Fruit fly (Drosophila melanogaster) whole organism, prepupa: ENCODE data around the gene CG45073.

Source experiments
- CG10631 ChIP-seq: fragments of 200-800 bp; sonication (Bioruptor generic); optimal IDR thresholded peaks from 2 replicates; lab custom pipeline; 2016; ENCODE audit warnings: missing biosample characterization, missing genetic modification characterization
- CG11294 ChIP-seq: fragments of 200-800 bp; sonication (Bioruptor generic); IDR thresholded peaks from 2 replicates; pipeline ENCODE4 v1.3.6; 2022; ENCODE audit warnings: missing biosample characterization, missing genetic modification characterization
- CG11762 ChIP-seq: fragments of 200-800 bp; sonication (Bioruptor generic); optimal IDR thresholded peaks from 3 replicates; lab custom pipeline; 2016; ENCODE audit warnings: missing biosample characterization, missing genetic modification characterization; ENCODE audit not compliant: insufficient read depth
- CG15336 ChIP-seq: fragments of 200-800 bp; sonication (Bioruptor generic); IDR thresholded peaks from 2 replicates; pipeline ENCODE4 v1.3.6; 2022; ENCODE audit warnings: missing biosample characterization, missing genetic modification characterization
- CG1621 ChIP-seq: fragments of 200-800 bp; sonication (Bioruptor generic); optimal IDR thresholded peaks from 3 replicates; lab custom pipeline; 2018; ENCODE audit warnings: missing biosample characterization, mild to moderate bottlenecking, missing genetic modification characterization
- CG3032 ChIP-seq: fragments of 200-800 bp; optimal IDR thresholded peaks from 2 replicates; lab custom pipeline; 2019; ENCODE audit warnings: missing biosample characterization, mild to moderate bottlenecking, missing genetic modification characterization, moderate library complexity
- CG31627 ChIP-seq: fragments of 200-800 bp; sonication (Bioruptor generic); optimal IDR thresholded peaks from 3 replicates; lab custom pipeline; 2016; ENCODE audit warnings: missing biosample characterization, missing genetic modification characterization
- CG32006 ChIP-seq: fragments of 200-800 bp; sonication (Bioruptor generic); optimal IDR thresholded peaks from 3 replicates; lab custom pipeline; 2017; ENCODE audit warnings: missing biosample characterization, mild to moderate bottlenecking, missing genetic modification characterization
- CG34406 ChIP-seq: fragments of 200-800 bp; sonication (Bioruptor generic); optimal IDR thresholded peaks from 3 replicates; lab custom pipeline; 2016; ENCODE audit warnings: missing biosample characterization, missing genetic modification characterization
- CG4318 ChIP-seq: fragments of 200-800 bp; sonication (Bioruptor generic); optimal IDR thresholded peaks from 3 replicates; lab custom pipeline; 2017; ENCODE audit warnings: missing biosample characterization, mild to moderate bottlenecking, missing genetic modification characterization
- CG6163 ChIP-seq: fragments of 200-800 bp; sonication (Bioruptor generic); IDR thresholded peaks from 3 replicates; pipeline ENCODE4 v1.3.6; 2022; ENCODE audit warnings: missing biosample characterization, missing genetic modification characterization
- CG6276 ChIP-seq: fragments of 200-800 bp; sonication (Bioruptor generic); optimal IDR thresholded peaks from 2 replicates; lab custom pipeline; 2017; ENCODE audit warnings: missing biosample characterization, mild to moderate bottlenecking, missing genetic modification characterization
- CG6792 ChIP-seq: fragments of 200-800 bp; sonication (Bioruptor generic); optimal IDR thresholded peaks from 3 replicates; lab custom pipeline; 2016; ENCODE audit warnings: missing biosample characterization, missing genetic modification characterization
- CG6854 ChIP-seq: fragments of 200-800 bp; sonication (Bioruptor generic); optimal IDR thresholded peaks from 2 replicates; lab custom pipeline; 2017; ENCODE audit warnings: missing biosample characterization, mild to moderate bottlenecking, missing genetic modification characterization
- CG8119 ChIP-seq: fragments of 200-800 bp; sonication (Bioruptor generic); IDR thresholded peaks from 3 replicates; pipeline ENCODE4 v1.3.6; 2022; ENCODE audit warnings: missing biosample characterization, missing genetic modification characterization
- CG8632 ChIP-seq: fragments of 200-800 bp; sonication (Bioruptor generic); optimal IDR thresholded peaks from 3 replicates; lab custom pipeline; 2016; ENCODE audit warnings: missing biosample characterization, missing genetic modification characterization
- CG9139 ChIP-seq: fragments of 200-800 bp; sonication (Bioruptor generic); optimal IDR thresholded peaks from 3 replicates; lab custom pipeline; 2017; ENCODE audit warnings: missing biosample characterization, mild to moderate bottlenecking, missing genetic modification characterization
- Eip75B ChIP-seq: fragments of 200-800 bp; sonication (Bioruptor generic); optimal IDR thresholded peaks from 3 replicates; lab custom pipeline; 2016; ENCODE audit warnings: missing biosample characterization, missing genetic modification characterization
- Eip78C ChIP-seq: fragments of 200-800 bp; sonication (Bioruptor generic); peaks from one replicate; lab custom pipeline; 2016; ENCODE audit warnings: missing biosample characterization, missing genetic modification characterization
- Eip93F ChIP-seq: fragments of 200-800 bp; sonication (Bioruptor generic); optimal IDR thresholded peaks from 2 replicates; lab custom pipeline; 2016; ENCODE audit warnings: missing biosample characterization, mild to moderate bottlenecking, missing genetic modification characterization
- Ets21C ChIP-seq: fragments of 200-800 bp; sonication (Bioruptor generic); optimal IDR thresholded peaks from 3 replicates; lab custom pipeline; 2016; ENCODE audit warnings: missing biosample characterization, missing genetic modification characterization
- Ets96B ChIP-seq: fragments of 200-800 bp; optimal IDR thresholded peaks from 2 replicates; lab custom pipeline; 2019; ENCODE audit warnings: missing biosample characterization, mild to moderate bottlenecking, missing genetic modification characterization, moderate library complexity
- Gug ChIP-seq: fragments of 200-800 bp; sonication (Bioruptor generic); IDR thresholded peaks from 2 replicates; pipeline ENCODE4 v1.3.6; 2022; ENCODE audit warnings: missing biosample characterization, missing genetic modification characterization
- Hr38 ChIP-seq: sonication (Bioruptor generic); optimal IDR thresholded peaks from 2 replicates; lab custom pipeline; 2016; ENCODE audit warnings: missing biosample characterization, missing genetic modification characterization
- Lpt ChIP-seq: fragments of 200-800 bp; sonication (Bioruptor generic); optimal IDR thresholded peaks from 3 replicates; lab custom pipeline; 2016; ENCODE audit warnings: missing biosample characterization, missing genetic modification characterization
- Met ChIP-seq: fragments of 200-800 bp; sonication (Bioruptor generic); optimal IDR thresholded peaks from 3 replicates; lab custom pipeline; 2016; ENCODE audit warnings: missing biosample characterization, missing genetic modification characterization
- Smox ChIP-seq: fragments of 200-800 bp; sonication (Bioruptor generic); optimal IDR thresholded peaks from 3 replicates; lab custom pipeline; 2016; ENCODE audit warnings: missing biosample characterization, missing genetic modification characterization
- Sox15 ChIP-seq: fragments of 200-800 bp; sonication (Bioruptor generic); optimal IDR thresholded peaks from 3 replicates; lab custom pipeline; 2016; ENCODE audit warnings: missing biosample characterization, missing genetic modification characterization
- cyc ChIP-seq: fragments of 200-800 bp; sonication (Bioruptor generic); optimal IDR thresholded peaks from 3 replicates; lab custom pipeline; 2016; ENCODE audit warnings: missing biosample characterization, missing genetic modification characterization
- dsx ChIP-seq: fragments of 200-800 bp; optimal IDR thresholded peaks from 3 replicates; lab custom pipeline; 2019; ENCODE audit warnings: missing biosample characterization, mild to moderate bottlenecking, missing genetic modification characterization, moderate library complexity; ENCODE audit not compliant: poor library complexity, severe bottlenecking
- eg ChIP-seq: fragments of 200-800 bp; sonication (Bioruptor generic); IDR thresholded peaks from 3 replicates; pipeline ENCODE4 v1.3.6; 2022; ENCODE audit warnings: missing biosample characterization, missing genetic modification characterization
- esn ChIP-seq: fragments of 200-800 bp; sonication (Bioruptor generic); optimal IDR thresholded peaks from 2 replicates; lab custom pipeline; 2016; ENCODE audit warnings: missing biosample characterization, mild to moderate bottlenecking, missing genetic modification characterization, moderate library complexity
- fd59A ChIP-seq: fragments of 200-800 bp; sonication (Bioruptor generic); optimal IDR thresholded peaks from 2 replicates; lab custom pipeline; 2017; ENCODE audit warnings: missing biosample characterization, mild to moderate bottlenecking, missing genetic modification characterization, missing genetic modification reagents
- fd85E ChIP-seq: fragments of 200-800 bp; sonication (Bioruptor generic); optimal IDR thresholded peaks from 3 replicates; lab custom pipeline; 2016; ENCODE audit warnings: missing biosample characterization, missing genetic modification characterization
- lz ChIP-seq: fragments of 200-800 bp; sonication (Bioruptor generic); optimal IDR thresholded peaks from 3 replicates; lab custom pipeline; 2016; ENCODE audit warnings: missing biosample characterization, missing genetic modification characterization
- net ChIP-seq: fragments of 200-800 bp; sonication (Bioruptor generic); optimal IDR thresholded peaks from 3 replicates; lab custom pipeline; 2016; ENCODE audit warnings: missing biosample characterization, missing genetic modification characterization
- spab ChIP-seq: fragments of 200-800 bp; sonication (Bioruptor generic); optimal IDR thresholded peaks from 2 replicates; lab custom pipeline; 2017; ENCODE audit warnings: missing biosample characterization, mild to moderate bottlenecking, missing genetic modification characterization, missing genetic modification reagents
- ss ChIP-seq, 2 experiments: fragments of 200-800 bp; sonication (Bioruptor generic); optimal IDR thresholded peaks; 2 replicates in 1 of 2; 3 replicates in 1 of 2; lab custom pipeline; 2017 to 2018; ENCODE audit warnings: mild to moderate bottlenecking in 2 of 2, missing biosample characterization in 2 of 2, missing genetic modification characterization in 2 of 2, moderate library complexity in 1 of 2
- svp ChIP-seq: fragments of 200-800 bp; sonication (Bioruptor generic); peaks from one replicate; lab custom pipeline; 2016; ENCODE audit warnings: missing biosample characterization, missing genetic modification characterization
- topi ChIP-seq: fragments of 200-800 bp; sonication (Bioruptor generic); optimal IDR thresholded peaks from 3 replicates; lab custom pipeline; 2016; ENCODE audit warnings: missing biosample characterization, missing genetic modification characterization
- vri ChIP-seq: fragments of 200-800 bp; sonication (Bioruptor generic); optimal IDR thresholded peaks from 3 replicates; lab custom pipeline; 2016; ENCODE audit warnings: missing biosample characterization, mild to moderate bottlenecking, missing genetic modification characterization

CG45073 gene

dm6 chr3R:30170671-30171667 lies 46.4 kb upstream of the CG45073 start, which contains the start of gene Rsod (continued):
- TF ChIP-seq fd59A (peak; percentile 45), Ets96B (tag; lab: Kevin White, UChicago) (peak; percentile 78), CG10631 (GFP tag; lab: Kevin White, UChicago) (peak; percentile 90), Ets21C (GFP tag; lab: Kevin White, UChicago) (peak; percentile 57), cyc (GFP tag; lab: Kevin White, UChicago) (peak; percentile 80), Lpt (peak; percentile 90), lz (GFP tag; lab: Kevin White, UChicago) (peak; percentile 81), spab (GFP tag; lab: Kevin White, UChicago) (peak; percentile 65), CG8119 (GFP tag; lab: Robert Waterston, UW) (peak; percentile 94), Sox15 (peak; percentile 67), Smox (GFP tag; lab: Kevin White, UChicago) (peak; percentile 84), CG32006 (GFP tag; lab: Kevin White, UChicago) (peak; percentile 92), CG11762 (GFP tag; lab: Kevin White, UChicago) (peak; percentile 77), CG11294 (GFP tag; lab: Robert Waterston, UW) (peak; percentile 86), CG8632 (GFP tag; lab: Kevin White, UChicago) (peak; percentile 79), CG6854 (peak; percentile 53), esn (peak; percentile 83)
- TF ChIP-seq, all 60 proteins: peak for 56

- TF ChIP-seq Hr38 (GFP tag; lab: Kevin White, UChicago) (no peak), svp (GFP tag; lab: Kevin White, UChicago) (no peak), Eip75B (GFP tag; lab: Kevin White, UChicago) (no peak), vri (GFP tag; lab: Kevin White, UChicago) (no peak), CG1621 (tag; lab: Kevin White, UChicago) (no peak), CG9139 (GFP tag; lab: Kevin White, UChicago) (no peak), fd85E (GFP tag; lab: Kevin White, UChicago) (no peak), CG15336 (GFP tag; lab: Robert Waterston, UW) (no peak)
Measured at dm6 chr3R:30166159-30166784, 41.7 kb upstream of the CG45073 start, which contains the start of gene VhaAC45RP. Gene VhaAC45RP, minus strand, starts transcription at chr3R:30166419.

dm6 chr3R:30164162-30164561 lies 39.6 kb upstream of the CG45073 start:
- TF ChIP-seq CG6792 (GFP tag; lab: Kevin White, UChicago) (peak; percentile 37), topi (GFP tag; lab: Kevin White, UChicago) (peak; percentile 24), CG9139 (GFP tag; lab: Kevin White, UChicago) (no peak), Sox15 (no peak), Eip93F (GFP tag; lab: Kevin White, UChicago) (no peak), fd59A (no peak), eg (peak; percentile 89), CG6163 (GFP tag; lab: Robert Waterston, UW) (peak; percentile 83), ss (GFP tag; optimal IDR thresholded peaks at IDR 0.05; lab: Kevin White, UChicago) (no peak), esn (peak; percentile 13), cyc (GFP tag; lab: Kevin White, UChicago) (no peak), Ets96B (tag; lab: Kevin White, UChicago) (peak; percentile 4), net (peak; percentile 58), lz (GFP tag; lab: Kevin White, UChicago) (peak; percentile 29), CG3032 (tag; lab: Kevin White, UChicago) (no peak), CG31627 (no peak), Gug (peak; percentile 64), dsx (GFP tag; lab: Kevin White, UChicago) (no peak), fd85E (GFP tag; lab: Kevin White, UChicago) (no peak), CG34406 (peak; percentile 20), Met (GFP tag; lab: Kevin White, UChicago) (peak; percentile 17), vri (GFP tag; lab: Kevin White, UChicago) (no peak), CG8632 (GFP tag; lab: Kevin White, UChicago) (no peak), svp (GFP tag; lab: Kevin White, UChicago) (peak; percentile 66), Ets21C (GFP tag; lab: Kevin White, UChicago) (no peak), CG4318 (peak; percentile 71), CG11762 (GFP tag; lab: Kevin White, UChicago) (peak; percentile 13), CG6276 (GFP tag; lab: Kevin White, UChicago) (peak; percentile 72), Hr38 (GFP tag; lab: Kevin White, UChicago) (no peak), CG15336 (GFP tag; lab: Robert Waterston, UW) (peak; percentile 89), Eip75B (GFP tag; lab: Kevin White, UChicago) (peak; percentile 42), CG6854 (peak; percentile 56), Eip78C (peak; percentile 86), Lpt (peak; percentile 80), CG11294 (GFP tag; lab: Robert Waterston, UW) (peak; percentile 42; the same call in 1 of the 2 replicates)
